Fruit fly (Drosophila melanogaster): ENCODE measurements around the gene CG43391.

Gene CG43391

dm6 chr3L:11560885-11561284 lies 19.9 kb downstream of the CG43391 start:
- TF ChIP-seq cg (GFP tag; optimal IDR thresholded peaks at IDR 0.05) (peak; percentile 40), CG17385 (GFP tag; optimal IDR thresholded peaks at IDR 0.05) (peak; percentile 57), Spps (tag; optimal IDR thresholded peaks at IDR 0.05) (no peak), tll (GFP tag; optimal IDR thresholded peaks at IDR 0.05) (peak in 1 of 2 experiments; percentile 6), CG10462 (GFP tag; optimal IDR thresholded peaks at IDR 0.05) (no peak), lov (optimal IDR thresholded peaks at IDR 0.05) (no peak), lov (GFP tag; IDR thresholded peaks at IDR 0.05) (0 out of 3 replicates have a peak, but pooled peaks have one; percentile 18), CG5953 (GFP tag; IDR thresholded peaks at IDR 0.05) (no peak), PHDP (tag; optimal IDR thresholded peaks at IDR 0.05) (no peak), caup (GFP tag; optimal IDR thresholded peaks at IDR 0.05; ENCODE audit: severe bottlenecking) (no peak), H2.0 (GFP tag; IDR thresholded peaks at IDR 0.05) (no peak), nom (GFP tag; optimal IDR thresholded peaks at IDR 0.05) (peak; percentile 27)

dm6 chr3L:11557209-11557608 lies 23.6 kb downstream of the CG43391 start:
- TF ChIP-seq bcd (GFP tag; optimal IDR thresholded peaks at IDR 0.05) (no peak), CG3163 (GFP tag; optimal IDR thresholded peaks at IDR 0.05) (no peak), E2f1 (GFP tag; IDR thresholded peaks at IDR 0.05) (no peak), CG15601 (tag; optimal IDR thresholded peaks at IDR 0.05) (no peak), Adf1 (GFP tag; IDR thresholded peaks at IDR 0.05) (no peak), ERR (GFP tag; optimal IDR thresholded peaks at IDR 0.05) (no peak), CG11504 (tag; optimal IDR thresholded peaks at IDR 0.05) (peak; percentile 37), CG8944 (GFP tag; optimal IDR thresholded peaks at IDR 0.05) (no peak), ci (GFP tag; IDR thresholded peaks at IDR 0.05) (0 out of 3 replicates have a peak, but pooled peaks have one; percentile 34), lov (optimal IDR thresholded peaks at IDR 0.05) (no peak), lov (GFP tag; IDR thresholded peaks at IDR 0.05) (0 out of 3 replicates have a peak, but pooled peaks have one; percentile 27), gce (GFP tag; IDR thresholded peaks at IDR 0.05) (no peak), CG6175 (GFP tag; IDR thresholded peaks at IDR 0.05) (0 out of 3 replicates have a peak, but pooled peaks have one; percentile 4), CG2712 (tag; optimal IDR thresholded peaks at IDR 0.05) (no peak), CG14710 (tag; optimal IDR thresholded peaks at IDR 0.05) (no peak), sr (GFP tag; IDR thresholded peaks at IDR 0.05) (no peak), CG9727 (GFP tag; optimal IDR thresholded peaks at IDR 0.05) (no peak), CG2678 (tag; optimal IDR thresholded peaks at IDR 0.05) (no peak), CG18476 (GFP tag; optimal IDR thresholded peaks at IDR 0.05) (no peak), bsh (GFP tag; optimal IDR thresholded peaks at IDR 0.05) (peak in 1 of 2 experiments; percentile 85), sens (GFP tag) (peak; percentile 63), dysf (GFP tag; IDR thresholded peaks at IDR 0.05) (no peak), kah (GFP tag; optimal IDR thresholded peaks at IDR 0.05) (peak; percentile 12), CG1832 (GFP tag; optimal IDR thresholded peaks at IDR 0.05) (peak; percentile 77), Dek (tag; optimal IDR thresholded peaks at IDR 0.05) (no peak), Hr51 (GFP tag; optimal IDR thresholded peaks at IDR 0.05) (no peak), rib (GFP tag; IDR thresholded peaks at IDR 0.05) (no peak), CG17612 (GFP tag; IDR thresholded peaks at IDR 0.05) (no peak), kni (GFP tag; optimal IDR thresholded peaks at IDR 0.05) (peak; percentile 0), usp (GFP tag; optimal IDR thresholded peaks at IDR 0.05) (no peak), onecut (GFP tag; IDR thresholded peaks at IDR 0.05) (0 out of 2 replicates have a peak, but pooled peaks have one; percentile 11), CG1233 (GFP tag; optimal IDR thresholded peaks at IDR 0.05) (no peak), Trl (optimal IDR thresholded peaks at IDR 0.05) (peak; percentile 76 to 77), Trl (GFP tag; optimal IDR thresholded peaks at IDR 0.05) (no peak), mirr (GFP tag; optimal IDR thresholded peaks at IDR 0.05) (no peak), CG17829 (tag; optimal IDR thresholded peaks at IDR 0.05) (peak; percentile 13), bab2 (GFP tag; optimal IDR thresholded peaks at IDR 0.05) (no peak), CTCF (GFP tag; optimal IDR thresholded peaks at IDR 0.05) (peak; percentile 14), nerfin-1 (tag; optimal IDR thresholded peaks at IDR 0.05) (peak; percentile 6), pros (GFP tag; optimal IDR thresholded peaks at IDR 0.05) (peak; percentile 66)
